Fruit fly (Drosophila melanogaster): ENCODE measurements around the gene CG14194.

DNA sequence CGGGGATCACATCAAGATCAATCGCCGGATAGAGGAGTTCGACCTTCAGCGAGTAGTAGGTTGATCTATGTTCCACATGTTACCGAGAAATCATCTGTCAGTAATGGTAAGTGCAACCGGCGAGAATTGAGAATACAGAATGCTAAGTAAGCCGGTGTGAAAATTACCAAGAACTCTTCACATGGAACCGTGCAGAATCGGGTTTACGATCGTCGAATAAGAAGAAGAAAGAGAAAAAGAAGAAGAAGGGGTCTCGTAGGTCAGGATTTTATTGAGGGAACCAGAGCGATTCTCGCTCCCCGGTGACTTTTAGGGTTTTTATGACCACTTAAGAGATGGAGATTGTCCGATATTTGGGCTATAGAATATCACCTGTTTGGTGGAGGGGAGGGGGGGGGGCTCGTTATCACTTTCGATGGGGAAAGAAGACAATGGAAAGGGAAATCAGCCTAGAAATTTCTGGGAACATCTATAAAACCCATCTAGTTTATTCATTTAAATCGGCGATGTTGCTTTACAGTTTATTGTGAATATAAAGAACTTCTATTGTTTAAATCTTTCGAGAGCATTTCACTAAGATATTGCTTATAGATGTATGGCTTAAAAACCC, 27.7 kb downstream of the CG14194 start:
- TF ChIP-seq CTCF (optimal IDR thresholded peaks at IDR 0.05) (no peak), CG8478 (optimal IDR thresholded peaks at IDR 0.05) (no peak)
